Worm (Caenorhabditis elegans) whole organism, young adult: ENCODE results near the gene nhr-122.

Source experiments
- B0019.2 ChIP-seq: fragments of 200-800 bp; sonication (Bioruptor generic); conservative IDR thresholded peaks from 2 replicates; pipeline ENCODE4 v1.3.6; 2022; ENCODE audit warnings: missing genetic modification reagents, missing genetic modification characterization, missing compliant biosample characterization
- B0035.1 ChIP-seq: sonication (generic microtip); optimal IDR thresholded peaks from 2 replicates; lab custom pipeline; 2016; ENCODE audit warnings: missing genetic modification characterization, mild to moderate bottlenecking, missing compliant biosample characterization, missing genotype, missing genetic modification reagents
- C06A6.2 ChIP-seq: fragments of 200-800 bp; sonication (Bioruptor generic); conservative IDR thresholded peaks from 2 replicates; pipeline ENCODE4 v1.3.6; 2022; ENCODE audit warnings: missing genetic modification characterization, missing compliant biosample characterization
- F10E7.11 ChIP-seq: sonication (generic microtip); optimal IDR thresholded peaks from 2 replicates; lab custom pipeline; 2017; ENCODE audit warnings: mild to moderate bottlenecking, missing genetic modification characterization, moderate library complexity, missing compliant biosample characterization
- K11D2.4 ChIP-seq: fragments of 200-800 bp; sonication (Bioruptor generic); IDR thresholded peaks from 2 replicates; pipeline ENCODE4 v1.3.6; 2022; ENCODE audit warnings: missing genetic modification reagents, missing genetic modification characterization, missing compliant biosample characterization
- K12H6.12 ChIP-seq: fragments of 200-800 bp; sonication (Bioruptor generic); optimal IDR thresholded peaks from 2 replicates; lab custom pipeline; 2018; ENCODE audit warnings: mild to moderate bottlenecking, missing genetic modification characterization, missing compliant biosample characterization
- Y67H2A.10 ChIP-seq: fragments of 200-800 bp; sonication (Bioruptor generic); conservative IDR thresholded peaks from 2 replicates; pipeline ENCODE4 v1.3.6; 2022; ENCODE audit warnings: missing genetic modification reagents, missing genetic modification characterization, missing compliant biosample characterization
- ZK185.1 ChIP-seq: sonication (generic microtip); optimal IDR thresholded peaks from 2 replicates; lab custom pipeline; 2016; ENCODE audit warnings: mild to moderate bottlenecking, missing genetic modification characterization, missing compliant biosample characterization; ENCODE audit not compliant: poor library complexity, severe bottlenecking
- akir-1 ChIP-seq: fragments of 200-800 bp; sonication (Bioruptor generic); optimal IDR thresholded peaks from 2 replicates; lab custom pipeline; 2018; ENCODE audit warnings: mild to moderate bottlenecking, missing genetic modification characterization, moderate library complexity, missing compliant biosample characterization
- athp-1 ChIP-seq: sonication (generic microtip); optimal IDR thresholded peaks from 2 replicates; lab custom pipeline; 2017; ENCODE audit warnings: mild to moderate bottlenecking, missing genetic modification characterization, missing compliant biosample characterization
- attf-3 ChIP-seq: fragments of 200-800 bp; sonication (Bioruptor generic); conservative IDR thresholded peaks from 2 replicates; pipeline ENCODE4 v1.3.6; 2022; ENCODE audit warnings: missing genetic modification reagents, missing genetic modification characterization, missing compliant biosample characterization
- attf-5 ChIP-seq: fragments of 200-800 bp; sonication (Bioruptor generic); optimal IDR thresholded peaks from 2 replicates; lab custom pipeline; 2018; ENCODE audit warnings: mild to moderate bottlenecking, missing genetic modification characterization, missing compliant biosample characterization
- ccch-3 ChIP-seq: fragments of 200-800 bp; sonication (Bioruptor generic); optimal IDR thresholded peaks from 2 replicates; lab custom pipeline; 2018; ENCODE audit warnings: mild to moderate bottlenecking, missing genetic modification characterization, missing compliant biosample characterization
- cebp-2 ChIP-seq: fragments of 200-800 bp; sonication (Bioruptor generic); IDR thresholded peaks from 2 replicates; pipeline ENCODE4 v1.3.6; 2022; ENCODE audit warnings: missing genetic modification characterization, missing compliant biosample characterization
- dpff-1 ChIP-seq: sonication (generic microtip); optimal IDR thresholded peaks from 2 replicates; lab custom pipeline; 2017; ENCODE audit warnings: mild to moderate bottlenecking, missing genetic modification characterization, missing compliant biosample characterization
- egl-18 ChIP-seq: fragments of 200-800 bp; sonication (Bioruptor generic); IDR thresholded peaks from 2 replicates; pipeline ENCODE4 v1.3.6; 2022; ENCODE audit warnings: missing genetic modification reagents, missing genetic modification characterization, missing compliant biosample characterization
- egrh-3 ChIP-seq: fragments of 200-800 bp; sonication (Bioruptor generic); IDR thresholded peaks from 2 replicates; pipeline ENCODE4 v1.3.6; 2022; ENCODE audit warnings: missing genetic modification reagents, missing genetic modification characterization, missing compliant biosample characterization
- him-1 ChIP-seq: sonication (generic microtip); optimal IDR thresholded peaks from 2 replicates; lab custom pipeline; 2016; ENCODE audit warnings: missing genotype, missing genetic modification reagents, missing genetic modification characterization, missing compliant biosample characterization
- hlh-26 ChIP-seq: fragments of 200-800 bp; sonication (Bioruptor generic); conservative IDR thresholded peaks from 2 replicates; pipeline ENCODE4 v1.3.6; 2022; ENCODE audit warnings: missing genetic modification reagents, missing genetic modification characterization, missing compliant biosample characterization
- hsf-1 ChIP-seq: fragments of 200-800 bp; sonication (Bioruptor generic); IDR thresholded peaks from 2 replicates; pipeline ENCODE4 v1.3.6; 2022; ENCODE audit warnings: missing genetic modification reagents, missing genetic modification characterization, missing compliant biosample characterization
- lin-26 ChIP-seq: fragments of 200-800 bp; sonication (Bioruptor generic); IDR thresholded peaks from 2 replicates; pipeline ENCODE4 v1.3.6; 2022; ENCODE audit warnings: missing genetic modification reagents, missing genetic modification characterization, missing compliant biosample characterization
- lsl-1 ChIP-seq: fragments of 200-800 bp; sonication (Bioruptor generic); optimal IDR thresholded peaks from 2 replicates; lab custom pipeline; 2018; ENCODE audit warnings: mild to moderate bottlenecking, missing genetic modification characterization, moderate library complexity, missing compliant biosample characterization
- lsy-27 ChIP-seq: sonication (generic microtip); optimal IDR thresholded peaks from 2 replicates; lab custom pipeline; 2017; ENCODE audit warnings: missing genetic modification characterization, mild to moderate bottlenecking, missing compliant biosample characterization, antibody characterized with exemption, missing genotype, borderline replicate concordance; ENCODE audit not compliant: insufficient read depth
- madf-10 ChIP-seq: sonication (generic microtip); optimal IDR thresholded peaks from 2 replicates; lab custom pipeline; 2016; ENCODE audit warnings: mild to moderate bottlenecking, missing genetic modification characterization, missing compliant biosample characterization
- mcd-1 ChIP-seq: fragments of 200-800 bp; sonication (Bioruptor generic); IDR thresholded peaks from 2 replicates; pipeline ENCODE4 v1.3.6; 2022; ENCODE audit warnings: missing genetic modification reagents, missing genetic modification characterization, missing compliant biosample characterization
- mel-28 ChIP-seq: sonication (generic microtip); optimal IDR thresholded peaks from 2 replicates; lab custom pipeline; 2016; ENCODE audit warnings: borderline replicate concordance, mild to moderate bottlenecking, missing genetic modification characterization, missing compliant biosample characterization
- mes-4 ChIP-seq: sonication (generic microtip); optimal IDR thresholded peaks from 2 replicates; lab custom pipeline; 2016; ENCODE audit warnings: missing genotype, missing genetic modification characterization, missing compliant biosample characterization
- nfya-1 ChIP-seq: sonication (generic microtip); optimal IDR thresholded peaks from 2 replicates; lab custom pipeline; 2017; ENCODE audit warnings: antibody characterized with exemption, missing compliant biosample characterization, missing genetic modification characterization, borderline replicate concordance; ENCODE audit not compliant: insufficient read depth
- nfyb-1 ChIP-seq: fragments of 200-800 bp; sonication (Bioruptor generic); IDR thresholded peaks from 2 replicates; pipeline ENCODE4 v1.3.6; 2022; ENCODE audit warnings: missing genetic modification reagents, missing genetic modification characterization, missing compliant biosample characterization
- nhr-90 ChIP-seq: sonication (generic microtip); optimal IDR thresholded peaks from 2 replicates; lab custom pipeline; 2016; ENCODE audit warnings: missing genotype, mild to moderate bottlenecking, missing genetic modification characterization, missing compliant biosample characterization
- pbrm-1 ChIP-seq: fragments of 200-800 bp; sonication (Bioruptor generic); IDR thresholded peaks from 2 replicates; pipeline ENCODE4 v1.3.6; 2022; ENCODE audit warnings: missing genetic modification reagents, missing genetic modification characterization, missing compliant biosample characterization
- rec-8 ChIP-seq, 2 experiments: sonication (generic microtip); optimal IDR thresholded peaks; 2 replicates each; lab custom pipeline; 2016; ENCODE audit warnings: mild to moderate bottlenecking in 2 of 2, missing genetic modification characterization in 2 of 2, missing genetic modification reagents in 2 of 2, missing genotype in 2 of 2, missing biosample characterization in 1 of 2, missing compliant biosample characterization in 1 of 2, moderate library complexity in 1 of 2
- rpc-1 ChIP-seq, 2 experiments: fragments of 150-350 bp in 1 of 2; sonication (generic microtip) in 1 of 2; optimal IDR thresholded peaks; 2 replicates each; lab custom pipeline; 2014 to 2018; ENCODE audit warnings: missing biosample characterization in 1 of 2, missing genetic modification characterization in 1 of 2, missing genetic modification reagents in 1 of 2, missing genotype in 1 of 2
- sea-2 ChIP-seq: fragments of 200-800 bp; sonication (Bioruptor generic); IDR thresholded peaks from 2 replicates; pipeline ENCODE4 v1.3.6; 2022; ENCODE audit warnings: missing genetic modification characterization, missing compliant biosample characterization
- tbp1 ChIP-seq: fragments of 200-800 bp; sonication (Bioruptor generic); optimal IDR thresholded peaks from 2 replicates; lab custom pipeline; 2018; ENCODE audit warnings: mild to moderate bottlenecking, missing genetic modification characterization, missing compliant biosample characterization
- unc-62 ChIP-seq: fragments of 150-350 bp; optimal IDR thresholded peaks from 2 replicates; lab custom pipeline; 2014; ENCODE audit warnings: missing biosample characterization, missing genetic modification reagents, missing genetic modification characterization
- zim-3 ChIP-seq: sonication (generic microtip); optimal IDR thresholded peaks from 2 replicates; lab custom pipeline; 2017; ENCODE audit warnings: mild to moderate bottlenecking, missing genetic modification characterization, moderate library complexity, missing compliant biosample characterization
- ztf-26 ChIP-seq: sonication (generic microtip); optimal IDR thresholded peaks from 2 replicates; lab custom pipeline; 2017; ENCODE audit warnings: missing genetic modification characterization, missing compliant biosample characterization
- ztf-28 ChIP-seq: fragments of 200-800 bp; sonication (Bioruptor generic); IDR thresholded peaks from 2 replicates; pipeline ENCODE4 v1.3.6; 2022; ENCODE audit warnings: missing genetic modification reagents, missing genetic modification characterization, missing compliant biosample characterization
- ztf-3 ChIP-seq: fragments of 200-800 bp; sonication (Bioruptor generic); optimal IDR thresholded peaks from 2 replicates; lab custom pipeline; 2018; ENCODE audit warnings: mild to moderate bottlenecking, missing genetic modification characterization, missing compliant biosample characterization

The nhr-122 gene

DNA sequence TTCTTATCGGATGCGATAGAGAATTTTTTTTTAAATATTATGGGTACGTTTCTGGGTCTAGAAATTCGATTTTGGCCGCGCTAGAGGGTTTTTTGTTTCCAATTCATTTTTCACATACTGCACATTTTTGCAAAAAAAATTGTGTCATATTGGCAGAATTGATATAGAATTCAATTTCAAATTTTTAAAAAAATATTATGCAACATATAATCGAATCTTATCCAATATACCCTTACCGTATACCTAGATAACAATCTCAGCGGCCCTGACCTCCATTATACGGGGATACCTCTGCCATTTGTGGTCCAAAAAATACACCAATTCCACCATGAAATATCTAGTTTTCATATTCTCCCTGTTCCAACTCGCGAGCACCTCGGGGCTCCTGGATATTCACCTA lies 18.0 kb downstream of the nhr-122 start, which contains the start of gene cpg-24:
cpg-24 (plus strand) TSS at position 301 of the 400 bp plus-strand sequence.
- TF ChIP-seq ztf-3 (GFP tag; lab: Kevin White, UChicago) (no peak), ZK185.1 (tag; lab: Kevin White, UChicago) (no peak), mes-4 (tag; lab: Kevin White, UChicago) (no peak), sea-2 (GFP tag; lab: Robert Waterston, UW) (no peak), C06A6.2 (GFP tag; lab: Robert Waterston, UW) (no peak), pbrm-1 (GFP tag; lab: Robert Waterston, UW) (no peak), lin-26 (GFP tag; lab: Robert Waterston, UW) (no peak), dpff-1 (no peak), egl-18 (no peak), ccch-3 (GFP tag; lab: Kevin White, UChicago) (no peak), mel-28 (no peak), madf-10 (tag; lab: Kevin White, UChicago) (no peak), hlh-26 (GFP tag; lab: Robert Waterston, UW) (no peak), cebp-2 (GFP tag; lab: Robert Waterston, UW) (no peak), attf-3 (GFP tag; lab: Robert Waterston, UW) (no peak)
- TF ChIP-seq, all 124 proteins: peak for 0

- TF ChIP-seq K12H6.12 (tag; lab: Kevin White, UChicago) (no peak), lsl-1 (GFP tag; lab: Kevin White, UChicago) (no peak), attf-5 (GFP tag; lab: Kevin White, UChicago) (no peak), egrh-3 (GFP tag; lab: Robert Waterston, UW) (no peak), athp-1 (tag; lab: Kevin White, UChicago) (no peak), mes-4 (tag; lab: Kevin White, UChicago) (no peak), nhr-90 (no peak), unc-62 (no peak), B0035.1 (tag; lab: Kevin White, UChicago) (no peak), mel-28 (no peak), rec-8 (tag; optimal IDR thresholded peaks at IDR 0.05; lab: Kevin White, UChicago) (no peak), akir-1 (GFP tag; lab: Kevin White, UChicago) (no peak), tbp1 (GFP tag; lab: Kevin White, UChicago) (no peak), hlh-26 (GFP tag; lab: Robert Waterston, UW) (no peak), B0019.2 (GFP tag; lab: Robert Waterston, UW) (no peak), mcd-1 (no peak), nfya-1 (tag; lab: Kevin White, UChicago) (no peak)
Observed at ce11 chrIV:1632593-1632992, 18.9 kb downstream of the nhr-122 start.

- no peak for TF ChIP-seq hsf-1
- TF ChIP-seq C06A6.2 (GFP tag; lab: Robert Waterston, UW), result no peak
- no peak for TF ChIP-seq cebp-2 (GFP tag; lab: Robert Waterston, UW)
Observed at ce11 chrIV:1633445-1633844, 19.8 kb downstream of the nhr-122 start, which contains the start of gene Y41D4B.6. TSS of gene Y41D4B.6 (plus strand) at chrIV:1633745.

DNA sequence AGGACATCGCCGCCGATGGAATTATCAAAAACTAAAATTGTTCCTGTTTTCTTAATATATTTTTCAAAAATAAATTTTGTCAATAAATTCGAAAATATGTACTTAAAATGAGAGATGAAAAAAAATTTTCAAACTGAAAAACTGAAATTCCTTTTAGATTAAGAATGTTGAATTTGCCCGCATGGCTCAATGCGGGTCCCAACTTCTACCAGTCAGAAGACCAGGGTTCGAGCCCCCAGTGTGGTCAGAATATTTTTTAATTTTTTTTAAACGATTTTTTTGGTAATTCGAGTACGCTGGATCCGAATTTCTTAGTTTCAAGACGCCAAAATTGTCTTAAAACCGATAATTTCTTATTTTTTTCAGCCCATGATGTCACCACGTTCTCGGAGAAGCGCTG lies 23.6 kb downstream of the nhr-122 start:
- no peak for TF ChIP-seq lsy-27 (tag; lab: Kevin White, UChicago)
- TF ChIP-seq him-1 (tag; lab: Kevin White, UChicago), result peak; percentile 27
- no peak for TF ChIP-seq rpc-1 (optimal IDR thresholded peaks at IDR 0.05; lab: Kevin White, UChicago)
- peak; percentile 59 for TF ChIP-seq rpc-1 (tag; optimal IDR thresholded peaks at IDR 0.05; lab: Kevin White, UChicago)
- no peak for TF ChIP-seq F10E7.11 (tag; lab: Kevin White, UChicago)
- no peak for TF ChIP-seq zim-3 (tag; lab: Kevin White, UChicago)
- TF ChIP-seq ztf-28, result no peak
- TF ChIP-seq tbp1 (GFP tag; lab: Kevin White, UChicago), result peak; percentile 61
- TF ChIP-seq K11D2.4 (GFP tag; lab: Robert Waterston, UW), result peak; percentile 41; the same call in 1 of the 2 replicates
- peak; percentile 61; the same call in 1 of the 2 replicates for TF ChIP-seq nfyb-1
- TF ChIP-seq lin-26 (GFP tag; lab: Robert Waterston, UW), result 0 out of 2 replicates have a peak, but pooled peaks have one; percentile 22
- TF ChIP-seq pbrm-1 (GFP tag; lab: Robert Waterston, UW), result peak; percentile 40; the same call in 1 of the 2 replicates
- 0 out of 2 replicates have a peak, but pooled peaks have one; percentile 35 for TF ChIP-seq Y67H2A.10 (GFP tag; lab: Robert Waterston, UW)
- no peak for TF ChIP-seq ztf-26 (tag; lab: Kevin White, UChicago)
